Worm (Caenorhabditis elegans): ENCODE results near the gene C26B9.6.

DNA sequence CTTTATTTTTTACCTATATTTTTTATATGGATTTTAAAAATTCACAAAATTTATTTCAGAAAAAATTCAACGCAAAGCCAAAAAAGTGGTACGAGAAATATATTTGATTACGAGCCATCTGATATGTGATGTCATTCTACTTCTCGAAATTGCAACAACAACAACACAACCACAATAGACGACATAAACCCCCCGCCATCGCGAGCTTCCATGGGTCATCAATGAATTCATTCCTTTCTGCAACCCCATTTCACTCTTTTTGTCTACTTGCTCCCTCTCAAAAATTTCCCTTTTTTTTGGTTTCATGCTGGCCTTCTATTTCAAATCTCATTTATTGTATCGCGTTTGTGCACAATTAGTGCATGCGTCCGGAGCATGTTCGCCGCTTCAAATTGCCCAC lies 12.6 kb upstream of the C26B9.6 start:
- TF ChIP-seq egl-27 (tag; optimal IDR thresholded peaks at IDR 0.05) (no peak), aly-2 (tag; optimal IDR thresholded peaks at IDR 0.05) (no peak), mdl-1 (tag; optimal IDR thresholded peaks at IDR 0.05) (no peak), ceh-82 (tag; optimal IDR thresholded peaks at IDR 0.05) (no peak)
